Worm (Caenorhabditis elegans): Measurements from ENCODE around the gene C50F4.8.
A peak's percentile ranks its signal among the peaks of the same experiment; 100 is the strongest.

C50F4.8 gene

ce11 chrV:9503152-9503817, 15.4 kb downstream of the C50F4.8 start (continued):
- TF ChIP-seq zip-2 (tag; optimal IDR thresholded peaks at IDR 0.05): no peak
- peak; percentile 56; the same call in 1 of the 2 replicates for TF ChIP-seq lin-29 (GFP tag; IDR thresholded peaks at IDR 0.05)
- TF ChIP-seq ceh-20 (GFP tag; IDR thresholded peaks at IDR 0.05): peak; percentile 84
- TF ChIP-seq T26A8.4 (GFP tag; IDR thresholded peaks at IDR 0.05): peak; percentile 88
- peak; percentile 54 for TF ChIP-seq mxl-3 (GFP tag; optimal IDR thresholded peaks at IDR 0.05)
- TF ChIP-seq dmd-8 (GFP tag; IDR thresholded peaks at IDR 0.05): peak; percentile 97
- no peak for TF ChIP-seq ceh-28 (tag; optimal IDR thresholded peaks at IDR 0.05)
- no peak for TF ChIP-seq ama-1 (optimal IDR thresholded peaks at IDR 0.05)
- no peak for TF ChIP-seq pqm-1 (tag; optimal IDR thresholded peaks at IDR 0.05)
- no peak for TF ChIP-seq lin-15B (tag; optimal IDR thresholded peaks at IDR 0.05)
- no peak for TF ChIP-seq lin-13 (GFP tag; optimal IDR thresholded peaks at IDR 0.05)
- no peak for TF ChIP-seq skn-1 (tag; optimal IDR thresholded peaks at IDR 0.05)
- peak; percentile 87 for TF ChIP-seq ctbp-1 (GFP tag; IDR thresholded peaks at IDR 0.05)
- TF ChIP-seq lsy-2 (tag; optimal IDR thresholded peaks at IDR 0.05): peak in 1 of 2 experiments; percentile 65
- TF ChIP-seq zfp-3 (GFP tag; conservative IDR thresholded peaks at IDR 0.05): 0 out of 2 replicates have a peak, but pooled peaks have one; percentile 59
- TF ChIP-seq lim-7 (GFP tag; IDR thresholded peaks at IDR 0.05): peak; percentile 87
- peak; percentile 59 for TF ChIP-seq nhr-28 (tag; optimal IDR thresholded peaks at IDR 0.05)
- TF ChIP-seq madf-5 (GFP tag; IDR thresholded peaks at IDR 0.05): peak; percentile 72 to 73; a peak in 1 of 4 replicates
- TF ChIP-seq hmg-1.1 (GFP tag; IDR thresholded peaks at IDR 0.05): peak; percentile 87
- TF ChIP-seq duxl-1 (tag; optimal IDR thresholded peaks at IDR 0.05; ENCODE audit: poor library complexity): peak; percentile 65
- peak; percentile 84 for TF ChIP-seq dmd-6 (GFP tag; IDR thresholded peaks at IDR 0.05)
- TF ChIP-seq ZK337.2 (GFP tag; IDR thresholded peaks at IDR 0.05): peak; percentile 87
- peak; percentile 95 for TF ChIP-seq aha-1 (tag)
- TF ChIP-seq F10B5.3 (tag; optimal IDR thresholded peaks at IDR 0.05): no peak
- no peak for TF ChIP-seq mdl-1 (tag; optimal IDR thresholded peaks at IDR 0.05)
- no peak for TF ChIP-seq tag-97 (GFP tag; IDR thresholded peaks at IDR 0.05)
- TF ChIP-seq dpl-1 (GFP tag; optimal IDR thresholded peaks at IDR 0.05): peak; percentile 21
- TF ChIP-seq nhr-11 (tag; optimal IDR thresholded peaks at IDR 0.05): no peak
- TF ChIP-seq nhr-102 (tag; optimal IDR thresholded peaks at IDR 0.05): peak; percentile 68
- peak; percentile 75 for TF ChIP-seq rbr-2 (tag; optimal IDR thresholded peaks at IDR 0.05)
- peak; percentile 6 for TF ChIP-seq nhr-111 (GFP tag; optimal IDR thresholded peaks at IDR 0.05)
- peak; percentile 71 for TF ChIP-seq mes-2 (tag; optimal IDR thresholded peaks at IDR 0.05; ENCODE audit: poor library complexity, severe bottlenecking)
- peak; percentile 81 for TF ChIP-seq snpc-4 (tag; optimal IDR thresholded peaks at IDR 0.05)
- TF ChIP-seq daf-12 (tag; optimal IDR thresholded peaks at IDR 0.05): no peak
- TF ChIP-seq ceh-44 (GFP tag; IDR thresholded peaks at IDR 0.05): 0 out of 2 replicates have a peak, but pooled peaks have one; percentile 43
- TF ChIP-seq daf-19 (GFP tag; conservative IDR thresholded peaks at IDR 0.05): peak; percentile 89
- TF ChIP-seq ces-1 (GFP tag; optimal IDR thresholded peaks at IDR 0.05): no peak
- peak; percentile 6 for TF ChIP-seq hlh-30 (tag; optimal IDR thresholded peaks at IDR 0.05; ENCODE audit: insufficient read depth)
- TF ChIP-seq mep-1 (tag; optimal IDR thresholded peaks at IDR 0.05): peak; percentile 56
- TF ChIP-seq spr-1 (tag; optimal IDR thresholded peaks at IDR 0.05): peak; percentile 41
- TF ChIP-seq lin-1 (GFP tag; IDR thresholded peaks at IDR 0.05): peak; percentile 67; the same call in 1 of the 2 replicates
- TF ChIP-seq lir-3 (tag; optimal IDR thresholded peaks at IDR 0.05): peak; percentile 60
- TF ChIP-seq Y48G9A.11 (GFP tag; IDR thresholded peaks at IDR 0.05): peak; percentile 76
- TF ChIP-seq daf-8 (GFP tag; IDR thresholded peaks at IDR 0.05): 0 out of 2 replicates have a peak, but pooled peaks have one; percentile 45
- TF ChIP-seq sdz-12 (GFP tag; optimal IDR thresholded peaks at IDR 0.05): no peak
- peak; percentile 35 for TF ChIP-seq Y5F2A.4 (GFP tag; optimal IDR thresholded peaks at IDR 0.05)
- TF ChIP-seq F49E8.2 (tag; optimal IDR thresholded peaks at IDR 0.05; ENCODE audit: borderline replicate concordance): no peak
- 0 out of 2 replicates have a peak, but pooled peaks have one; percentile 80 for TF ChIP-seq Y75B8A.6 (GFP tag; IDR thresholded peaks at IDR 0.05)
- no peak for TF ChIP-seq jun-1 (tag; optimal IDR thresholded peaks at IDR 0.05)
- peak; percentile 86 for TF ChIP-seq mdt-29 (GFP tag; IDR thresholded peaks at IDR 0.05)

Data from whole organism, L4 larva.